Worm (Caenorhabditis elegans) whole organism, early embryonic: ENCODE data around the gene imp-2.

Experiments
- B0310.2 ChIP-seq: sonication (generic microtip); optimal IDR thresholded peaks from 2 replicates; lab custom pipeline; 2016; ENCODE audit warnings: mild to moderate bottlenecking, missing genetic modification characterization, missing compliant biosample characterization
- F13C5.2 ChIP-seq: sonication (generic microtip); optimal IDR thresholded peaks from 2 replicates; lab custom pipeline; 2017; ENCODE audit warnings: mild to moderate bottlenecking, missing genetic modification characterization, inconsistent platforms, missing compliant biosample characterization
- aly-1 ChIP-seq: sonication (generic microtip); optimal IDR thresholded peaks from 2 replicates; lab custom pipeline; 2016; ENCODE audit warnings: missing genetic modification characterization, missing compliant biosample characterization
- ama-1 ChIP-seq: fragments of 150-350 bp; optimal IDR thresholded peaks from 2 replicates; lab custom pipeline; 2014
- ets-7 ChIP-seq: sonication (generic microtip); optimal IDR thresholded peaks from 2 replicates; lab custom pipeline; 2016; ENCODE audit warnings: missing genotype, missing genetic modification characterization, missing compliant biosample characterization
- flt-1 ChIP-seq: fragments of 200-800 bp; sonication (Bioruptor generic); IDR thresholded peaks from 2 replicates; pipeline ENCODE4 v1.3.6; 2022; ENCODE audit warnings: missing genetic modification characterization, missing compliant biosample characterization
- hmbx-1 ChIP-seq: sonication (generic microtip); optimal IDR thresholded peaks from 2 replicates; lab custom pipeline; 2016; ENCODE audit warnings: mild to moderate bottlenecking, missing genetic modification characterization, missing compliant biosample characterization
- hmg-4 ChIP-seq: fragments of 200-800 bp; sonication (Bioruptor generic); optimal IDR thresholded peaks from 2 replicates; lab custom pipeline; 2018; ENCODE audit warnings: mild to moderate bottlenecking, missing genetic modification characterization, missing compliant biosample characterization
- pes-1 ChIP-seq: fragments of 200-800 bp; sonication (Bioruptor generic); IDR thresholded peaks from 2 replicates; pipeline ENCODE4 v1.3.6; 2022; ENCODE audit warnings: missing genetic modification reagents, missing genetic modification characterization, missing compliant biosample characterization
- tbx-37 ChIP-seq: fragments of 200-800 bp; sonication (Bioruptor generic); conservative IDR thresholded peaks from 2 replicates; pipeline ENCODE4 v1.3.6; 2022; ENCODE audit warnings: missing genetic modification reagents, missing genetic modification characterization, missing compliant biosample characterization
- tra-4 ChIP-seq: sonication (generic microtip); optimal IDR thresholded peaks from 2 replicates; lab custom pipeline; 2017; ENCODE audit warnings: missing genetic modification characterization, missing compliant biosample characterization

DNA sequence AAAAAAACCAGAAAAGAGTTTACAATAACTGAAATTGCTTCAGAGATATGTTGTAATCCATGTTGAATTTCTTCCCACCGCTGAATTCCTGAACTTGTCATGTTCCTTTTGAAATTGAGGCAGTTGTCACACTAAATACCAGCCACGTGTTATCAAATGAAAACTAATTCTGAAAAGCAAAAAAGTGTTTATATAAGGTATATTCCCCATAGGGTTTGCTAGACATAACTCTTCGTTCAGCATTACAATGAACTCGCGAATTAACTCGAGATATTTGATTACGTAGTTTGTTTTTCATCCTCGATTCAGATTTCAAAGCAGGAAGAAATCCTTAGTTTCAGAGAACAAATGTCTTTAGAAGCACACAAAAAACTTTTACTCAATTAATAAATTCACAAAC lies 18.4 kb downstream of the imp-2 start, which contains the start of gene str-3:
- TF ChIP-seq tbx-37 (GFP tag; lab: Robert Waterston, UW), result no peak
- no peak for TF ChIP-seq flt-1
- TF ChIP-seq B0310.2 (tag; lab: Kevin White, UChicago), result no peak
- no peak for TF ChIP-seq hmg-4 (GFP tag; lab: Kevin White, UChicago)
- no peak for TF ChIP-seq pes-1 (GFP tag; lab: Robert Waterston, UW)
- no peak for TF ChIP-seq aly-1 (tag; lab: Kevin White, UChicago)
- TF ChIP-seq ets-7 (tag; lab: Kevin White, UChicago), result no peak
- no peak for TF ChIP-seq F13C5.2
- TF ChIP-seq hmbx-1 (tag; lab: Kevin White, UChicago), result no peak
- TF ChIP-seq ama-1 (lab: Kevin White, UChicago), result no peak
- TF ChIP-seq tra-4 (tag; lab: Kevin White, UChicago), result no peak
